Fruit fly (Drosophila melanogaster): ENCODE measurements around the gene RpS5a.

- TF ChIP-seq Eip78C (GFP tag) (peak; percentile 91), net (GFP tag; optimal IDR thresholded peaks at IDR 0.05) (peak; percentile 84), CG8319 (GFP tag; optimal IDR thresholded peaks at IDR 0.05) (peak; percentile 80), Lpt (GFP tag; optimal IDR thresholded peaks at IDR 0.05) (peak; percentile 0), Sox14 (GFP tag; optimal IDR thresholded peaks at IDR 0.05) (peak; percentile 66)
These were observed at the start of gene RpS5a for dm6 chrX:17147983-17148637.

Measured in whole organism, prepupa.